Fruit fly (Drosophila melanogaster) whole organism, wandering third instar larva: ENCODE results near the gene CG2260.

Experiments used
- Abd-B ChIP-seq: fragments of >200 bp; optimal IDR thresholded peaks from 2 replicates; lab custom pipeline; 2017; ENCODE audit warnings: missing biosample characterization, missing genetic modification characterization
- CG32264 ChIP-seq: fragments of 200-800 bp; sonication (Bioruptor generic); optimal IDR thresholded peaks from 2 replicates; lab custom pipeline; 2016; ENCODE audit warnings: missing biosample characterization, missing genetic modification characterization
- CG9705 ChIP-seq: fragments of 200-800 bp; sonication (Bioruptor generic); optimal IDR thresholded peaks from 2 replicates; lab custom pipeline; 2018; ENCODE audit warnings: missing biosample characterization, mild to moderate bottlenecking, missing genetic modification characterization
- CrebA ChIP-seq: fragments of 200-800 bp; sonication (Bioruptor generic); optimal IDR thresholded peaks from 2 replicates; lab custom pipeline; 2016; ENCODE audit warnings: missing biosample characterization, mild to moderate bottlenecking, missing genetic modification characterization, borderline replicate concordance
- Dfd ChIP-seq: fragments of >200 bp; optimal IDR thresholded peaks from 2 replicates; lab custom pipeline; 2017; ENCODE audit warnings: missing biosample characterization, missing genetic modification characterization
- Dif ChIP-seq: fragments of 200-275, 200-300 bp; sonication (Bioruptor generic); optimal IDR thresholded peaks from 2 replicates; lab custom pipeline; 2018; ENCODE audit warnings: missing biosample characterization, missing genetic modification characterization; ENCODE audit not compliant: partially characterized antibody
- GATAd ChIP-seq: sonication (Bioruptor generic); optimal IDR thresholded peaks from 2 replicates; lab custom pipeline; 2016; ENCODE audit warnings: missing biosample characterization, missing genetic modification characterization
- HLH106 ChIP-seq: fragments of 200-800 bp; optimal IDR thresholded peaks from 3 replicates; lab custom pipeline; 2019; ENCODE audit warnings: missing biosample characterization, mild to moderate bottlenecking, missing genetic modification characterization, moderate library complexity
- Hnf4 ChIP-seq: fragments of 200-800 bp; sonication (Bioruptor generic); optimal IDR thresholded peaks from 2 replicates; lab custom pipeline; 2016; ENCODE audit warnings: missing biosample characterization, mild to moderate bottlenecking, missing genetic modification characterization
- Hr78 ChIP-seq: fragments of >200 bp; optimal IDR thresholded peaks from 2 replicates; lab custom pipeline; 2017; ENCODE audit warnings: missing biosample characterization, missing genetic modification characterization
- Hr83 ChIP-seq: fragments of 200-300 bp; sonication (Bioruptor generic); optimal IDR thresholded peaks from 2 replicates; lab custom pipeline; 2016; ENCODE audit warnings: missing biosample characterization, mild to moderate bottlenecking, missing genetic modification characterization, moderate library complexity; ENCODE audit not compliant: poor library complexity, severe bottlenecking
- Jra ChIP-seq: sonication (Bioruptor generic); optimal IDR thresholded peaks from 2 replicates; lab custom pipeline; 2016; ENCODE audit warnings: missing biosample characterization, missing genetic modification characterization
- Mio ChIP-seq: sonication (Bioruptor generic); optimal IDR thresholded peaks from 2 replicates; lab custom pipeline; 2016; ENCODE audit warnings: missing biosample characterization, missing genetic modification characterization
- Myc ChIP-seq: fragments of >200 bp; optimal IDR thresholded peaks from 2 replicates; lab custom pipeline; 2017
- N ChIP-seq: fragments of >200 bp; optimal IDR thresholded peaks from 2 replicates; lab custom pipeline; 2018; ENCODE audit warnings: missing biosample characterization, missing external identifiers, missing genetic modification characterization
- OdsH ChIP-seq: fragments of 200-800 bp; sonication (Bioruptor generic); optimal IDR thresholded peaks from 2 replicates; lab custom pipeline; 2016; ENCODE audit warnings: missing biosample characterization, mild to moderate bottlenecking, missing genetic modification characterization
- Rel ChIP-seq, 2 experiments: fragments of 200-800 bp; sonication (Bioruptor generic) in 1 of 2; optimal IDR thresholded peaks; 2 replicates in 1 of 2; 3 replicates in 1 of 2; lab custom pipeline; 2016 to 2019; ENCODE audit warnings: mild to moderate bottlenecking in 2 of 2, missing biosample characterization in 2 of 2, missing genetic modification characterization in 2 of 2, moderate library complexity in 1 of 2
- Sp1 ChIP-seq: fragments of 200-800 bp; sonication (Bioruptor generic); optimal IDR thresholded peaks from 3 replicates; lab custom pipeline; 2019; ENCODE audit warnings: missing biosample characterization, mild to moderate bottlenecking, missing genetic modification characterization, moderate library complexity
- Vsx2 ChIP-seq: fragments of 200-300, 225-300 bp; sonication (Bioruptor generic); optimal IDR thresholded peaks from 2 replicates; lab custom pipeline; 2018; ENCODE audit warnings: missing biosample characterization, missing genetic modification characterization; ENCODE audit not compliant: partially characterized antibody
- br ChIP-seq: fragments of 200-800 bp; sonication (Bioruptor generic); optimal IDR thresholded peaks from 2 replicates; lab custom pipeline; 2016; ENCODE audit warnings: missing biosample characterization, missing genetic modification characterization
- brk ChIP-seq: fragments of 200-800 bp; sonication (Bioruptor generic); optimal IDR thresholded peaks from 2 replicates; lab custom pipeline; 2016; ENCODE audit warnings: missing biosample characterization, mild to moderate bottlenecking, missing genetic modification characterization
- dl ChIP-seq, 2 experiments: fragments of 175-275, 200-275 bp in 1 of 2; fragments of 200-275 bp in 1 of 2; sonication (Bioruptor generic); optimal IDR thresholded peaks; lab custom pipeline; 2018; ENCODE audit warnings: mild to moderate bottlenecking in 2 of 2, missing biosample characterization in 2 of 2, missing genetic modification characterization in 2 of 2, moderate library complexity in 2 of 2; ENCODE audit not compliant: partially characterized antibody in 2 of 2, insufficient read depth in 1 of 2
- dmrt93B ChIP-seq: fragments of 200-800 bp; sonication (Bioruptor generic); optimal IDR thresholded peaks from 2 replicates; lab custom pipeline; 2018; ENCODE audit warnings: missing biosample characterization, mild to moderate bottlenecking, missing genetic modification characterization
- dsf ChIP-seq: sonication (Bioruptor generic); optimal IDR thresholded peaks from 2 replicates; lab custom pipeline; 2016; ENCODE audit warnings: missing biosample characterization, missing genetic modification characterization, borderline replicate concordance
- ey ChIP-seq: fragments of 200-800 bp; sonication (Bioruptor generic); optimal IDR thresholded peaks from 2 replicates; lab custom pipeline; 2016; ENCODE audit warnings: missing biosample characterization, missing genetic modification characterization
- foxo ChIP-seq, 2 experiments: fragments of 200-800 bp; sonication (Bioruptor generic); optimal IDR thresholded peaks; 2 replicates in 1 of 2; 3 replicates in 1 of 2; lab custom pipeline; 2016 to 2017; ENCODE audit warnings: missing biosample characterization in 2 of 2, missing genetic modification characterization in 2 of 2
- fru ChIP-seq: fragments of 200-800 bp; sonication (Bioruptor generic); optimal IDR thresholded peaks from 3 replicates; lab custom pipeline; 2016; ENCODE audit warnings: missing biosample characterization, mild to moderate bottlenecking, missing genetic modification characterization
- h ChIP-seq: fragments of 200-800 bp; sonication (Bioruptor generic); optimal IDR thresholded peaks from 3 replicates; lab custom pipeline; 2016; ENCODE audit warnings: missing biosample characterization, mild to moderate bottlenecking, missing genetic modification characterization
- jim ChIP-seq: fragments of 175-275, 200-325 bp; sonication (Bioruptor generic); optimal IDR thresholded peaks from 2 replicates; lab custom pipeline; 2016; ENCODE audit warnings: missing biosample characterization, mild to moderate bottlenecking, missing genetic modification characterization
- lola ChIP-seq: fragments of >200 bp; optimal IDR thresholded peaks from 2 replicates; lab custom pipeline; 2017; ENCODE audit warnings: missing biosample characterization, missing genetic modification characterization
- pan ChIP-seq: fragments of >200 bp; optimal IDR thresholded peaks from 2 replicates; lab custom pipeline; 2017
- psq ChIP-seq: fragments of 200-800 bp; sonication (Bioruptor generic); optimal IDR thresholded peaks from 3 replicates; lab custom pipeline; 2017; ENCODE audit warnings: missing biosample characterization, mild to moderate bottlenecking, missing genetic modification characterization, moderate library complexity
- rgr ChIP-seq: fragments of 200-800 bp; sonication (Bioruptor generic); optimal IDR thresholded peaks from 3 replicates; lab custom pipeline; 2016; ENCODE audit warnings: missing biosample characterization, mild to moderate bottlenecking, missing genetic modification characterization
- sage ChIP-seq: fragments of 200-800 bp; sonication (Bioruptor generic); optimal IDR thresholded peaks from 2 replicates; lab custom pipeline; 2016; ENCODE audit warnings: missing biosample characterization, mild to moderate bottlenecking, missing genetic modification characterization
- sv ChIP-seq: fragments of 200-800 bp; sonication (Bioruptor generic); optimal IDR thresholded peaks from 3 replicates; lab custom pipeline; 2016; ENCODE audit warnings: missing biosample characterization, missing genetic modification characterization
- tai ChIP-seq: sonication (Bioruptor generic); optimal IDR thresholded peaks from 2 replicates; lab custom pipeline; 2016; ENCODE audit warnings: missing biosample characterization, missing genetic modification characterization
- usp ChIP-seq: fragments of >200 bp; optimal IDR thresholded peaks from 2 replicates; lab custom pipeline; 2017; ENCODE audit warnings: missing biosample characterization, missing genetic modification characterization
- woc ChIP-seq: sonication (Bioruptor generic); optimal IDR thresholded peaks from 2 replicates; lab custom pipeline; 2016; ENCODE audit warnings: missing biosample characterization, mild to moderate bottlenecking, missing genetic modification characterization

The CG2260 gene

dm6 chrX:8114476-8115342 is 6.2 kb downstream of the CG2260 start:
- TF ChIP-seq h = peak; percentile 20
- peak; percentile 37 for TF ChIP-seq rgr (GFP tag; lab: Kevin White, UChicago)
- no peak for TF ChIP-seq Mio (GFP tag; lab: Kevin White, UChicago)
- no peak for TF ChIP-seq ey (GFP tag; lab: Kevin White, UChicago)
- no peak for TF ChIP-seq foxo (GFP tag; optimal IDR thresholded peaks at IDR 0.05; lab: Kevin White, UChicago)
- no peak for TF ChIP-seq N (GFP tag; lab: Kevin White, UChicago)
- no peak for TF ChIP-seq Vsx2 (GFP tag; lab: Kevin White, UChicago)
- TF ChIP-seq jim = no peak
- no peak for TF ChIP-seq OdsH (GFP tag; lab: Kevin White, UChicago)
- TF ChIP-seq Dif (GFP tag; lab: Kevin White, UChicago) = no peak
- TF ChIP-seq Hr78 (GFP tag; lab: Kevin White, UChicago) = no peak
- no peak for TF ChIP-seq lola
- peak; percentile 29 for TF ChIP-seq HLH106
- no peak for TF ChIP-seq GATAd
- peak; percentile 31 for TF ChIP-seq br
- TF ChIP-seq Abd-B (GFP tag; lab: Kevin White, UChicago) = no peak
- no peak for TF ChIP-seq dmrt93B (GFP tag; lab: Kevin White, UChicago)
- no peak for TF ChIP-seq CG9705 (GFP tag; lab: Kevin White, UChicago)
- no peak for TF ChIP-seq sage (GFP tag; lab: Kevin White, UChicago)
- no peak for TF ChIP-seq CrebA (GFP tag; lab: Kevin White, UChicago)
- peak; percentile 7 for TF ChIP-seq psq (GFP tag; lab: Kevin White, UChicago)
- no peak for TF ChIP-seq Rel (GFP tag; optimal IDR thresholded peaks at IDR 0.05; lab: Kevin White, UChicago)
- no peak for TF ChIP-seq Rel (tag; optimal IDR thresholded peaks at IDR 0.05; lab: Kevin White, UChicago)
- peak; percentile 19 for TF ChIP-seq Sp1 (GFP tag; lab: Kevin White, UChicago)
- TF ChIP-seq Dfd (GFP tag; lab: Kevin White, UChicago) = no peak
- no peak for TF ChIP-seq CG32264 (GFP tag; lab: Kevin White, UChicago)
- no peak for TF ChIP-seq Myc (lab: Kevin White, UChicago)
- no peak for TF ChIP-seq pan (lab: Kevin White, UChicago)
- peak; percentile 25 for TF ChIP-seq woc
- no peak for TF ChIP-seq dl (GFP tag; optimal IDR thresholded peaks at IDR 0.05; lab: Kevin White, UChicago; ENCODE audit: insufficient read depth in 1 of 2, partially characterized antibody in 2 of 2)
- TF ChIP-seq sv (GFP tag; lab: Kevin White, UChicago) = peak; percentile 3
- no peak for TF ChIP-seq dsf (GFP tag; lab: Kevin White, UChicago)
- no peak for TF ChIP-seq fru (GFP tag; lab: Kevin White, UChicago)
- TF ChIP-seq Hr83 (GFP tag; lab: Kevin White, UChicago) = no peak
- TF ChIP-seq Hnf4 (GFP tag; lab: Kevin White, UChicago) = peak; percentile 26
- TF ChIP-seq brk = no peak
- no peak for TF ChIP-seq Jra
- no peak for TF ChIP-seq usp (GFP tag; lab: Kevin White, UChicago)
- TF ChIP-seq tai (GFP tag; lab: Kevin White, UChicago) = no peak
- TF ChIP-seq, all 38 proteins: peak for 9
